Fruit fly (Drosophila melanogaster) whole organism, embryonic: ENCODE results near the gene CG43052.

Experiments
- Atf3 ChIP-seq: fragments of 200-800 bp; sonication (Bioruptor generic); optimal IDR thresholded peaks from 3 replicates; lab custom pipeline; 2016; ENCODE audit warnings: missing biosample characterization, missing genetic modification characterization
- BtbVII ChIP-seq: fragments of 200-800 bp; sonication (Bioruptor generic); optimal IDR thresholded peaks from 3 replicates; lab custom pipeline; 2017; ENCODE audit warnings: missing biosample characterization, mild to moderate bottlenecking, missing genetic modification characterization
- CG10147 ChIP-seq: fragments of 200-800 bp; sonication (Bioruptor generic); optimal IDR thresholded peaks from 2 replicates; lab custom pipeline; 2019; ENCODE audit warnings: missing biosample characterization, mild to moderate bottlenecking, missing genetic modification characterization, moderate library complexity
- CG12391 ChIP-seq: fragments of 200-800 bp; sonication (Bioruptor generic); optimal IDR thresholded peaks from 3 replicates; lab custom pipeline; 2018; ENCODE audit warnings: missing biosample characterization, mild to moderate bottlenecking, missing genetic modification characterization, moderate library complexity
- CG12769 ChIP-seq: fragments of 200-800 bp; sonication (Bioruptor generic); optimal IDR thresholded peaks from 2 replicates; lab custom pipeline; 2019; ENCODE audit warnings: missing biosample characterization, mild to moderate bottlenecking, missing genetic modification characterization, moderate library complexity
- CG12942 ChIP-seq: fragments of 200-800 bp; sonication (Bioruptor generic); optimal IDR thresholded peaks from 3 replicates; lab custom pipeline; 2016; ENCODE audit warnings: missing biosample characterization, missing genetic modification characterization
- CG13296 ChIP-seq: fragments of 200-800 bp; sonication (Bioruptor generic); optimal IDR thresholded peaks from 3 replicates; lab custom pipeline; 2018; ENCODE audit warnings: missing biosample characterization, mild to moderate bottlenecking, missing genetic modification characterization
- CG14014 ChIP-seq: fragments of 200-800 bp; sonication (Bioruptor generic); IDR thresholded peaks from 2 replicates; pipeline ENCODE4 v1.3.6; 2022; ENCODE audit warnings: missing biosample characterization, missing genetic modification characterization
- CG2678 ChIP-seq: fragments of 200-800 bp; sonication (Bioruptor generic); optimal IDR thresholded peaks from 3 replicates; lab custom pipeline; 2019; ENCODE audit warnings: missing biosample characterization, mild to moderate bottlenecking, missing genetic modification characterization, moderate library complexity
- CG2875 ChIP-seq: fragments of 200-800 bp; sonication (Bioruptor generic); optimal IDR thresholded peaks from 2 replicates; lab custom pipeline; 2017; ENCODE audit warnings: missing biosample characterization, mild to moderate bottlenecking, missing genetic modification characterization, missing genetic modification reagents
- CG3065 ChIP-seq: fragments of 200-800 bp; sonication (Bioruptor generic); optimal IDR thresholded peaks from 2 replicates; lab custom pipeline; 2016; ENCODE audit warnings: missing biosample characterization, missing genetic modification characterization
- CG32767 ChIP-seq: fragments of 200-800 bp; sonication (Bioruptor generic); IDR thresholded peaks from 2 replicates; pipeline ENCODE4 v1.3.6; 2022; ENCODE audit warnings: missing biosample characterization, missing genetic modification characterization
- CG3281 ChIP-seq: fragments of 200-800 bp; sonication (Bioruptor generic); optimal IDR thresholded peaks from 3 replicates; lab custom pipeline; 2017; ENCODE audit warnings: missing biosample characterization, mild to moderate bottlenecking, missing genetic modification characterization
- CG42726 ChIP-seq: fragments of 200-800 bp; sonication (Bioruptor generic); IDR thresholded peaks from 2 replicates; pipeline ENCODE4 v1.3.6; 2022; ENCODE audit warnings: missing biosample characterization, missing genetic modification characterization; ENCODE audit not compliant: partially characterized antibody
- CG5180 ChIP-seq: fragments of 200-800 bp; sonication (Bioruptor generic); optimal IDR thresholded peaks from 3 replicates; lab custom pipeline; 2017; ENCODE audit warnings: missing biosample characterization, missing genetic modification characterization, mild to moderate bottlenecking, moderate library complexity, missing genetic modification reagents
- CG5245 ChIP-seq: fragments of 200-800 bp; sonication (Bioruptor generic); optimal IDR thresholded peaks from 3 replicates; lab custom pipeline; 2016; ENCODE audit warnings: missing biosample characterization, missing genetic modification characterization
- CG7271 ChIP-seq: fragments of 200-800 bp; sonication (Bioruptor generic); optimal IDR thresholded peaks from 2 replicates; lab custom pipeline; 2018; ENCODE audit warnings: missing biosample characterization, mild to moderate bottlenecking, missing genetic modification characterization, moderate library complexity
- CG7372 ChIP-seq: fragments of 200-800 bp; sonication (Bioruptor generic); IDR thresholded peaks from 2 replicates; pipeline ENCODE4 v1.3.6; 2022; ENCODE audit warnings: missing biosample characterization, missing genetic modification characterization
- CG7745 ChIP-seq: fragments of 200-800 bp; sonication (Bioruptor generic); optimal IDR thresholded peaks from 2 replicates; lab custom pipeline; 2018; ENCODE audit warnings: missing biosample characterization, mild to moderate bottlenecking, missing genetic modification characterization, moderate library complexity
- CG7987 ChIP-seq: fragments of 200-800 bp; sonication (Bioruptor generic); optimal IDR thresholded peaks from 2 replicates; lab custom pipeline; 2018; ENCODE audit warnings: missing biosample characterization, mild to moderate bottlenecking, missing genetic modification characterization, moderate library complexity
- CG9609 ChIP-seq: fragments of 200-800 bp; sonication (Bioruptor generic); optimal IDR thresholded peaks from 3 replicates; lab custom pipeline; 2016; ENCODE audit warnings: missing biosample characterization, missing genetic modification characterization
- CG9932 ChIP-seq: fragments of 200-800 bp; sonication (Bioruptor generic); IDR thresholded peaks from 2 replicates; pipeline ENCODE4 v1.3.6; 2022; ENCODE audit warnings: missing biosample characterization, missing genetic modification characterization
- D ChIP-seq, 2 experiments: fragments of 200-800 bp in 1 of 2; fragments of >200 bp in 1 of 2; sonication (Bioruptor generic) in 1 of 2; optimal IDR thresholded peaks; 2 replicates in 1 of 2; 3 replicates in 1 of 2; lab custom pipeline; 2017; ENCODE audit warnings: mild to moderate bottlenecking in 1 of 2, missing biosample characterization in 1 of 2, missing genetic modification characterization in 1 of 2, missing genetic modification reagents in 1 of 2
- D19A ChIP-seq: fragments of 200-800 bp; optimal IDR thresholded peaks from 3 replicates; lab custom pipeline; 2019; ENCODE audit warnings: missing biosample characterization, mild to moderate bottlenecking, missing genetic modification characterization, moderate library complexity
- Dip3 ChIP-seq: fragments of 200-800 bp; sonication (Bioruptor generic); optimal IDR thresholded peaks from 3 replicates; lab custom pipeline; 2016; ENCODE audit warnings: missing biosample characterization, missing genetic modification characterization
- Ets97D ChIP-seq: fragments of 200-800 bp; sonication (Bioruptor generic); optimal IDR thresholded peaks from 3 replicates; lab custom pipeline; 2016; ENCODE audit warnings: missing biosample characterization, missing genetic modification characterization
- HHEX ChIP-seq: fragments of 200-800 bp; sonication (Bioruptor generic); optimal IDR thresholded peaks from 3 replicates; lab custom pipeline; 2017; ENCODE audit warnings: missing biosample characterization, mild to moderate bottlenecking, missing genetic modification characterization, missing genetic modification reagents
- Lim3 ChIP-seq: fragments of 200-800 bp; sonication (Bioruptor generic); IDR thresholded peaks from 2 replicates; pipeline ENCODE4 v1.3.6; 2022; ENCODE audit warnings: missing biosample characterization, missing genetic modification characterization
- Med ChIP-seq: fragments of 200-800 bp; sonication (Bioruptor generic); peaks from one replicate; lab custom pipeline; 2016; ENCODE audit warnings: missing biosample characterization, missing genetic modification characterization, mild to moderate bottlenecking, inconsistent platforms, moderate library complexity
- Six4 ChIP-seq: fragments of 200-800 bp; sonication (Bioruptor generic); optimal IDR thresholded peaks from 2 replicates; lab custom pipeline; 2016; ENCODE audit warnings: missing biosample characterization, missing genetic modification characterization
- az2 ChIP-seq: fragments of 200-800 bp; sonication (Bioruptor generic); optimal IDR thresholded peaks from 3 replicates; lab custom pipeline; 2016; ENCODE audit warnings: missing biosample characterization, missing genetic modification characterization
- caup ChIP-seq: fragments of 200-800 bp; sonication (Bioruptor generic); optimal IDR thresholded peaks from 3 replicates; lab custom pipeline; 2017; ENCODE audit warnings: missing biosample characterization, mild to moderate bottlenecking, missing genetic modification characterization, moderate library complexity; ENCODE audit not compliant: severe bottlenecking
- dpn ChIP-seq, 2 experiments: fragments of 200-800 bp; sonication (Bioruptor generic); optimal IDR thresholded peaks; 3 replicates each; lab custom pipeline; 2016; ENCODE audit warnings: missing biosample characterization in 2 of 2, missing genetic modification characterization in 2 of 2
- dysf ChIP-seq: fragments of 200-800 bp; sonication (Bioruptor generic); IDR thresholded peaks from 3 replicates; pipeline ENCODE4 v1.3.6; 2022; ENCODE audit warnings: missing biosample characterization, missing genetic modification characterization
- en ChIP-seq: fragments of 200-800 bp; sonication (Bioruptor generic); optimal IDR thresholded peaks from 2 replicates; lab custom pipeline; 2016; ENCODE audit warnings: missing biosample characterization, missing genetic modification characterization
- grn ChIP-seq: fragments of 200-800 bp; sonication (Bioruptor generic); optimal IDR thresholded peaks from 3 replicates; lab custom pipeline; 2017; ENCODE audit warnings: missing biosample characterization, missing genetic modification characterization
- gro ChIP-seq: fragments of 200-800 bp; sonication (Bioruptor generic); optimal IDR thresholded peaks from 2 replicates; lab custom pipeline; 2016; ENCODE audit warnings: missing biosample characterization, missing genetic modification characterization
- lab ChIP-seq: fragments of 200-800 bp; sonication (Bioruptor generic); optimal IDR thresholded peaks from 3 replicates; lab custom pipeline; 2017; ENCODE audit warnings: missing biosample characterization, missing genetic modification characterization, mild to moderate bottlenecking, moderate library complexity, missing genetic modification reagents
- mirr ChIP-seq: fragments of 200-800 bp; sonication (Bioruptor generic); optimal IDR thresholded peaks from 3 replicates; lab custom pipeline; 2018; ENCODE audit warnings: missing biosample characterization, mild to moderate bottlenecking, missing genetic modification characterization
- pan ChIP-seq, 4 experiments: fragments of >200 bp in 3 of 4; fragments of 200-800 bp in 1 of 4; sonication (Bioruptor generic) in 1 of 4; optimal IDR thresholded peaks in 3 of 4; IDR thresholded peaks in 1 of 4; 2 replicates each; pipeline versions ENCODE4 v1.3.6 to Lab custom; 2017 to 2022; ENCODE audit warnings: missing biosample characterization in 2 of 4, missing genetic modification characterization in 2 of 4, mixed read lengths in 1 of 4
- pho ChIP-seq: fragments of 200-800 bp; sonication (Bioruptor generic); optimal IDR thresholded peaks from 2 replicates; lab custom pipeline; 2016; ENCODE audit warnings: missing biosample characterization, missing genetic modification characterization
- prd ChIP-seq, 3 experiments: fragments of >200 bp in 2 of 3; fragments of 200-800 bp in 1 of 3; sonication (Bioruptor generic) in 1 of 3; optimal IDR thresholded peaks in 2 of 3; IDR thresholded peaks in 1 of 3; 2 replicates in 2 of 3; 3 replicates in 1 of 3; pipeline versions ENCODE4 v1.3.6 to Lab custom; 2017 to 2022; ENCODE audit warnings: missing biosample characterization in 1 of 3, missing genetic modification characterization in 1 of 3
- sob ChIP-seq: fragments of 200-800 bp; sonication (Bioruptor generic); IDR thresholded peaks from 2 replicates; pipeline ENCODE4 v1.3.6; 2022; ENCODE audit warnings: missing biosample characterization, missing genetic modification characterization
- tll ChIP-seq, 2 experiments: fragments of 200-800 bp in 1 of 2; fragments of >200 bp in 1 of 2; sonication (Bioruptor generic) in 1 of 2; optimal IDR thresholded peaks; 2 replicates each; lab custom pipeline; 2017 to 2019; ENCODE audit warnings: missing biosample characterization in 2 of 2, missing genetic modification characterization in 2 of 2, mild to moderate bottlenecking in 1 of 2, moderate library complexity in 1 of 2
- unpg ChIP-seq: fragments of 200-800 bp; sonication (Bioruptor generic); optimal IDR thresholded peaks from 3 replicates; lab custom pipeline; 2018; ENCODE audit warnings: missing biosample characterization, mild to moderate bottlenecking, missing genetic modification characterization, moderate library complexity
- vvl ChIP-seq: fragments of 200-800 bp; sonication (Bioruptor generic); IDR thresholded peaks from 2 replicates; pipeline ENCODE4 v1.3.6; 2022; ENCODE audit warnings: missing biosample characterization, missing genetic modification characterization
- wdn ChIP-seq: fragments of 200-800 bp; sonication (Bioruptor generic); IDR thresholded peaks from 2 replicates; pipeline ENCODE4 v1.3.6; 2022; ENCODE audit warnings: missing biosample characterization, missing genetic modification characterization
- zf30C ChIP-seq: fragments of 200-800 bp; sonication (Bioruptor generic); optimal IDR thresholded peaks from 3 replicates; lab custom pipeline; 2018; ENCODE audit warnings: missing biosample characterization, mild to moderate bottlenecking, missing genetic modification characterization

The CG43052 gene

dm6 chr2L:14395065-14395439 lies 43.2 kb downstream of the CG43052 start (continued):
- TF ChIP-seq CG2875 (GFP tag; lab: Kevin White, UChicago), result peak; percentile 30
- TF ChIP-seq Dip3 (GFP tag; lab: Kevin White, UChicago), result no peak
- no peak for TF ChIP-seq CG12391 (tag; lab: Kevin White, UChicago)
- peak; percentile 23 for TF ChIP-seq BtbVII (GFP tag; lab: Kevin White, UChicago)
- no peak for TF ChIP-seq CG10147
- TF ChIP-seq HHEX (GFP tag; lab: Kevin White, UChicago), result peak; percentile 55
- peak; percentile 31 for TF ChIP-seq CG7987
- TF ChIP-seq unpg (GFP tag; lab: Kevin White, UChicago), result no peak
- TF ChIP-seq Lim3 (GFP tag; lab: Robert Waterston, UW), result no peak
- no peak for TF ChIP-seq CG3065 (GFP tag; lab: Kevin White, UChicago)
- peak; percentile 56 for TF ChIP-seq lab (GFP tag; lab: Kevin White, UChicago)
- TF ChIP-seq gro (GFP tag; lab: Kevin White, UChicago), result no peak
- no peak for TF ChIP-seq Six4 (GFP tag; lab: Kevin White, UChicago)
- TF ChIP-seq CG13296, result peak; percentile 2
- no peak for TF ChIP-seq zf30C (GFP tag; lab: Kevin White, UChicago)
- TF ChIP-seq D (optimal IDR thresholded peaks at IDR 0.05; lab: Kevin White, UChicago), result no peak
- TF ChIP-seq D (GFP tag; optimal IDR thresholded peaks at IDR 0.05; lab: Kevin White, UChicago), result no peak
- TF ChIP-seq pan (optimal IDR thresholded peaks at IDR 0.05; lab: Kevin White, UChicago), result no peak
- peak in 1 of 2 experiments; percentile 52 for TF ChIP-seq pan (GFP tag; optimal IDR thresholded peaks at IDR 0.05 in 1 of 2, IDR thresholded peaks at IDR 0.05 in 1 of 2)
- TF ChIP-seq CG12769 (tag; lab: Kevin White, UChicago), result peak; percentile 26
- no peak for TF ChIP-seq CG5245 (GFP tag; lab: Kevin White, UChicago)
- TF ChIP-seq vvl, result no peak
- no peak for TF ChIP-seq CG12942 (GFP tag; lab: Kevin White, UChicago)
- peak; percentile 31 for TF ChIP-seq caup
- peak; percentile 75 for TF ChIP-seq Med (GFP tag; lab: Kevin White, UChicago)
- TF ChIP-seq dysf (GFP tag; lab: Robert Waterston, UW), result no peak; the same call in 2 of the 3 replicates
- TF ChIP-seq dpn (GFP tag; optimal IDR thresholded peaks at IDR 0.05; lab: Kevin White, UChicago), result no peak
- TF ChIP-seq mirr (GFP tag; lab: Kevin White, UChicago), result peak; percentile 68
- TF ChIP-seq Atf3 (GFP tag; lab: Kevin White, UChicago), result no peak
- no peak for TF ChIP-seq CG7745 (tag; lab: Kevin White, UChicago)
- no peak for TF ChIP-seq CG32767 (GFP tag; lab: Robert Waterston, UW)
- TF ChIP-seq CG9932 (GFP tag; lab: Robert Waterston, UW), result peak; percentile 32; the same call in 1 of the 2 replicates
- TF ChIP-seq CG7271 (tag; lab: Kevin White, UChicago), result no peak
- TF ChIP-seq az2 (GFP tag; lab: Kevin White, UChicago), result no peak
- TF ChIP-seq CG5180 (GFP tag; lab: Kevin White, UChicago), result no peak
- TF ChIP-seq sob (GFP tag; lab: Robert Waterston, UW), result peak; percentile 56; the same call in 1 of the 2 replicates
- TF ChIP-seq CG42726 (GFP tag; lab: Robert Waterston, UW), result no peak
- TF ChIP-seq CG7372, result no peak
- no peak for TF ChIP-seq grn (GFP tag; lab: Kevin White, UChicago)
- TF ChIP-seq en (GFP tag; lab: Kevin White, UChicago), result no peak
- peak; percentile 30 for TF ChIP-seq CG2678 (tag; lab: Kevin White, UChicago)
- TF ChIP-seq CG9609, result no peak
- TF ChIP-seq CG3281 (GFP tag; lab: Kevin White, UChicago), result no peak
- TF ChIP-seq CG14014 (GFP tag; lab: Robert Waterston, UW), result peak; percentile 17; the same call in 1 of the 2 replicates
- TF ChIP-seq Ets97D (GFP tag; lab: Kevin White, UChicago), result no peak
- TF ChIP-seq D19A (tag; lab: Kevin White, UChicago), result no peak
- no peak for TF ChIP-seq prd (optimal IDR thresholded peaks at IDR 0.05; lab: Kevin White, UChicago)
- 0 out of 3 replicates have a peak, but pooled peaks have one; percentile 1 for TF ChIP-seq prd (GFP tag; IDR thresholded peaks at IDR 0.05; lab: Robert Waterston, UW)
- peak; percentile 3 for TF ChIP-seq pho (GFP tag; lab: Kevin White, UChicago)
- no peak for TF ChIP-seq tll (GFP tag; optimal IDR thresholded peaks at IDR 0.05; lab: Kevin White, UChicago)
- 0 out of 2 replicates have a peak, but pooled peaks have one; percentile 31 for TF ChIP-seq wdn (GFP tag; lab: Robert Waterston, UW)
